Fruit fly (Drosophila melanogaster) whole organism, adult: ENCODE results near the gene CG5265.
A peak's percentile ranks its signal among the peaks of the same experiment; 100 is the strongest.

Experiments
- CG11617 ChIP-seq: fragments of 200-800 bp; sonication (Bioruptor generic); optimal IDR thresholded peaks from 2 replicates; lab custom pipeline; 2017; ENCODE audit warnings: mild to moderate bottlenecking, missing biosample characterization, missing genetic modification reagents, missing genetic modification characterization
- CG14711 ChIP-seq: fragments of 200-800 bp; sonication (Bioruptor generic); optimal IDR thresholded peaks from 2 replicates; lab custom pipeline; 2018; ENCODE audit warnings: missing biosample characterization, mild to moderate bottlenecking, missing genetic modification characterization, moderate library complexity
- CG7045 ChIP-seq: fragments of 200-800 bp; sonication (Bioruptor generic); optimal IDR thresholded peaks from 2 replicates; lab custom pipeline; 2017; ENCODE audit warnings: missing biosample characterization, mild to moderate bottlenecking, missing genetic modification characterization
- Crg-1 ChIP-seq: fragments of 200-800 bp; sonication (Bioruptor generic); optimal IDR thresholded peaks from 2 replicates; lab custom pipeline; 2016; ENCODE audit warnings: missing biosample characterization, missing genetic modification characterization
- cic ChIP-seq: fragments of 200-800 bp; sonication (Bioruptor generic); optimal IDR thresholded peaks from 2 replicates; lab custom pipeline; 2017; ENCODE audit warnings: missing biosample characterization, mild to moderate bottlenecking, missing genetic modification characterization, moderate library complexity
- cnc ChIP-seq, 2 experiments: fragments of >200 bp; optimal IDR thresholded peaks; 2 replicates each; lab custom pipeline; 2017
- tj ChIP-seq: fragments of 200-800 bp; sonication (Bioruptor generic); optimal IDR thresholded peaks from 3 replicates; lab custom pipeline; 2017; ENCODE audit warnings: missing biosample characterization, mild to moderate bottlenecking, missing genetic modification characterization, moderate library complexity

DNA sequence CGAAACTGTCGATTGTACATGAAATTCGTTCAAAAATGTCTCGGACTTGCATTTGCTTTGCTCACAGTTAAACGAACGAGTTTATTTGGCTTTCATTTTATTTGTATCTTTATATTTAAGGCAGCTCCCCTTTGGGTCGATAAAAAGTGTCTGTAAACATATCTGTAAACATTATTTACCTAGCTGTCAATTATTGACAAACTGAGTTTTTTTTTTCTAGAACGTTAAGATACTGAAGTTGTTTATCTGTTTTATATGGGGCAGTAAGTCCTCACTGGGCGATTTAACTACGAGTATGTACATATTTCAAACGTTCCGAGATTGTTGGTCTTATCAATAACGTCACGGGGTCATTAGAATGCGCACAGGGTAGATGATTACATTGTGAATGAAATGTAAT, 23.1 kb upstream of the CG5265 start:
- peak; percentile 88 for TF ChIP-seq tj (GFP tag; lab: Kevin White, UChicago)
- peak; percentile 8 for TF ChIP-seq CG7045 (GFP tag; lab: Kevin White, UChicago)
- peak; percentile 17 for TF ChIP-seq CG11617 (GFP tag; lab: Kevin White, UChicago)
- no peak for TF ChIP-seq cnc (optimal IDR thresholded peaks at IDR 0.05; lab: Kevin White, UChicago)
- peak; percentile 53 for TF ChIP-seq cic (GFP tag; lab: Kevin White, UChicago)
- peak; percentile 68 for TF ChIP-seq Crg-1
- TF ChIP-seq CG14711 (tag; lab: Kevin White, UChicago), result no peak
